Worm (Caenorhabditis elegans): ENCODE data around the gene rpc-25.

The rpc-25 gene

ce11 chrV:10238665-10239064, 32.3 kb upstream of the rpc-25 start, which contains the start of gene fubl-1 (continued):
- TF ChIP-seq Y67H2A.10 (GFP tag; conservative IDR thresholded peaks at IDR 0.05) (no peak; the same call in 1 of the 2 replicates), efl-1 (GFP tag; optimal IDR thresholded peaks at IDR 0.05) (peak; percentile 14), hlh-26 (GFP tag; conservative IDR thresholded peaks at IDR 0.05) (no peak), mes-4 (tag; optimal IDR thresholded peaks at IDR 0.05) (no peak), madf-6 (GFP tag; IDR thresholded peaks at IDR 0.05) (peak; percentile 64; the same call in 1 of the 2 replicates), nfyb-1 (GFP tag; IDR thresholded peaks at IDR 0.05) (no peak), lir-1 (GFP tag; conservative IDR thresholded peaks at IDR 0.05) (no peak), bed-2 (GFP tag; IDR thresholded peaks at IDR 0.05) (no peak), sdz-38 (tag; optimal IDR thresholded peaks at IDR 0.05) (no peak), ceh-100 (GFP tag; IDR thresholded peaks at IDR 0.05) (no peak), egl-18 (GFP tag; IDR thresholded peaks at IDR 0.05) (no peak), ekl-4 (GFP tag; IDR thresholded peaks at IDR 0.05) (no peak), ztf-6 (GFP tag; IDR thresholded peaks at IDR 0.05) (no peak), egrh-3 (GFP tag; IDR thresholded peaks at IDR 0.05) (no peak), hlh-12 (tag; optimal IDR thresholded peaks at IDR 0.05) (no peak), unc-130 (GFP tag; optimal IDR thresholded peaks at IDR 0.05) (no peak), ccch-3 (GFP tag; optimal IDR thresholded peaks at IDR 0.05) (no peak), chd-7 (tag; optimal IDR thresholded peaks at IDR 0.05) (no peak), snpc-1.1 (tag; optimal IDR thresholded peaks at IDR 0.05; ENCODE audit: insufficient read depth) (no peak), nhr-90 (tag; optimal IDR thresholded peaks at IDR 0.05) (no peak), attf-6 (GFP tag; IDR thresholded peaks at IDR 0.05) (no peak), ztf-26 (tag; optimal IDR thresholded peaks at IDR 0.05) (no peak), snpc-1.3 (tag; optimal IDR thresholded peaks at IDR 0.05; ENCODE audit: insufficient read depth) (no peak), B0019.2 (GFP tag; conservative IDR thresholded peaks at IDR 0.05) (no peak), sptf-2 (GFP tag; optimal IDR thresholded peaks at IDR 0.05) (no peak), D2030.7 (GFP tag; IDR thresholded peaks at IDR 0.05) (peak; percentile 49; the same call in 1 of the 2 replicates), hmg-1.2 (GFP tag; IDR thresholded peaks at IDR 0.05) (peak; percentile 29; the same call in 1 of the 2 replicates), somi-1 (GFP tag; optimal IDR thresholded peaks at IDR 0.05) (no peak), rec-8 (tag; optimal IDR thresholded peaks at IDR 0.05) (no peak), sea-2 (GFP tag; IDR thresholded peaks at IDR 0.05) (no peak), F10E7.11 (tag; optimal IDR thresholded peaks at IDR 0.05) (no peak), snpc-4 (GFP tag; optimal IDR thresholded peaks at IDR 0.05) (no peak), snpc-4 (tag; optimal IDR thresholded peaks at IDR 0.05) (no peak), mxl-1 (tag; optimal IDR thresholded peaks at IDR 0.05) (no peak), fkh-3 (tag; optimal IDR thresholded peaks at IDR 0.05) (no peak), mel-28 (tag; optimal IDR thresholded peaks at IDR 0.05; ENCODE audit: borderline replicate concordance) (no peak), pha-4 (tag; optimal IDR thresholded peaks at IDR 0.05) (no peak), dpff-1 (tag; optimal IDR thresholded peaks at IDR 0.05) (no peak), xnd-1 (tag; optimal IDR thresholded peaks at IDR 0.05) (peak; percentile 17), K12H6.12 (tag; optimal IDR thresholded peaks at IDR 0.05) (no peak), F49E8.2 (tag; optimal IDR thresholded peaks at IDR 0.05; ENCODE audit: insufficient read depth) (no peak), tbp1 (GFP tag; optimal IDR thresholded peaks at IDR 0.05) (no peak), tbx-9 (tag; optimal IDR thresholded peaks at IDR 0.05; ENCODE audit: borderline replicate concordance) (no peak), snpc-3.4 (tag; optimal IDR thresholded peaks at IDR 0.05) (no peak), madf-8 (GFP tag; conservative IDR thresholded peaks at IDR 0.05) (peak; percentile 71), lin-26 (GFP tag; IDR thresholded peaks at IDR 0.05) (0 out of 2 replicates have a peak, but pooled peaks have one; percentile 7), him-1 (tag; optimal IDR thresholded peaks at IDR 0.05) (no peak), zfh-2 (GFP tag; conservative IDR thresholded peaks at IDR 0.05) (no peak), aptf-2 (GFP tag; conservative IDR thresholded peaks at IDR 0.05) (0 out of 2 replicates have a peak, but pooled peaks have one; percentile 13)

Data from whole organism, young adult.